Fruit fly (Drosophila melanogaster) whole organism, wandering third instar larva: ENCODE data around the gene CG9286.

ENCODE experiments used
- CG32264 ChIP-seq: fragments of 200-800 bp; sonication (Bioruptor generic); optimal IDR thresholded peaks from 2 replicates; lab custom pipeline; 2016; ENCODE audit warnings: missing biosample characterization, missing genetic modification characterization
- CG9705 ChIP-seq: fragments of 200-800 bp; sonication (Bioruptor generic); optimal IDR thresholded peaks from 2 replicates; lab custom pipeline; 2018; ENCODE audit warnings: missing biosample characterization, mild to moderate bottlenecking, missing genetic modification characterization
- CrebA ChIP-seq: fragments of 200-800 bp; sonication (Bioruptor generic); optimal IDR thresholded peaks from 2 replicates; lab custom pipeline; 2016; ENCODE audit warnings: missing biosample characterization, mild to moderate bottlenecking, missing genetic modification characterization, borderline replicate concordance
- Dfd ChIP-seq: fragments of >200 bp; optimal IDR thresholded peaks from 2 replicates; lab custom pipeline; 2017; ENCODE audit warnings: missing biosample characterization, missing genetic modification characterization
- Dif ChIP-seq: fragments of 200-275, 200-300 bp; sonication (Bioruptor generic); optimal IDR thresholded peaks from 2 replicates; lab custom pipeline; 2018; ENCODE audit warnings: missing biosample characterization, missing genetic modification characterization; ENCODE audit not compliant: partially characterized antibody
- Hr78 ChIP-seq: fragments of >200 bp; optimal IDR thresholded peaks from 2 replicates; lab custom pipeline; 2017; ENCODE audit warnings: missing biosample characterization, missing genetic modification characterization
- Hr83 ChIP-seq: fragments of 200-300 bp; sonication (Bioruptor generic); optimal IDR thresholded peaks from 2 replicates; lab custom pipeline; 2016; ENCODE audit warnings: missing biosample characterization, mild to moderate bottlenecking, missing genetic modification characterization, moderate library complexity; ENCODE audit not compliant: poor library complexity, severe bottlenecking
- Mio ChIP-seq: sonication (Bioruptor generic); optimal IDR thresholded peaks from 2 replicates; lab custom pipeline; 2016; ENCODE audit warnings: missing biosample characterization, missing genetic modification characterization
- Myc ChIP-seq: fragments of >200 bp; optimal IDR thresholded peaks from 2 replicates; lab custom pipeline; 2017
- N ChIP-seq: fragments of >200 bp; optimal IDR thresholded peaks from 2 replicates; lab custom pipeline; 2018; ENCODE audit warnings: missing biosample characterization, missing external identifiers, missing genetic modification characterization
- OdsH ChIP-seq: fragments of 200-800 bp; sonication (Bioruptor generic); optimal IDR thresholded peaks from 2 replicates; lab custom pipeline; 2016; ENCODE audit warnings: missing biosample characterization, mild to moderate bottlenecking, missing genetic modification characterization
- Sp1 ChIP-seq: fragments of 200-800 bp; sonication (Bioruptor generic); optimal IDR thresholded peaks from 3 replicates; lab custom pipeline; 2019; ENCODE audit warnings: missing biosample characterization, mild to moderate bottlenecking, missing genetic modification characterization, moderate library complexity
- Vsx2 ChIP-seq: fragments of 200-300, 225-300 bp; sonication (Bioruptor generic); optimal IDR thresholded peaks from 2 replicates; lab custom pipeline; 2018; ENCODE audit warnings: missing biosample characterization, missing genetic modification characterization; ENCODE audit not compliant: partially characterized antibody
- br ChIP-seq: fragments of 200-800 bp; sonication (Bioruptor generic); optimal IDR thresholded peaks from 2 replicates; lab custom pipeline; 2016; ENCODE audit warnings: missing biosample characterization, missing genetic modification characterization
- dl ChIP-seq, 2 experiments: fragments of 175-275, 200-275 bp in 1 of 2; fragments of 200-275 bp in 1 of 2; sonication (Bioruptor generic); optimal IDR thresholded peaks; lab custom pipeline; 2018; ENCODE audit warnings: mild to moderate bottlenecking in 2 of 2, missing biosample characterization in 2 of 2, missing genetic modification characterization in 2 of 2, moderate library complexity in 2 of 2; ENCODE audit not compliant: partially characterized antibody in 2 of 2, insufficient read depth in 1 of 2
- dmrt93B ChIP-seq: fragments of 200-800 bp; sonication (Bioruptor generic); optimal IDR thresholded peaks from 2 replicates; lab custom pipeline; 2018; ENCODE audit warnings: missing biosample characterization, mild to moderate bottlenecking, missing genetic modification characterization
- dsf ChIP-seq: sonication (Bioruptor generic); optimal IDR thresholded peaks from 2 replicates; lab custom pipeline; 2016; ENCODE audit warnings: missing biosample characterization, missing genetic modification characterization, borderline replicate concordance
- ey ChIP-seq: fragments of 200-800 bp; sonication (Bioruptor generic); optimal IDR thresholded peaks from 2 replicates; lab custom pipeline; 2016; ENCODE audit warnings: missing biosample characterization, missing genetic modification characterization
- foxo ChIP-seq, 2 experiments: fragments of 200-800 bp; sonication (Bioruptor generic); optimal IDR thresholded peaks; 2 replicates in 1 of 2; 3 replicates in 1 of 2; lab custom pipeline; 2016 to 2017; ENCODE audit warnings: missing biosample characterization in 2 of 2, missing genetic modification characterization in 2 of 2
- fru ChIP-seq: fragments of 200-800 bp; sonication (Bioruptor generic); optimal IDR thresholded peaks from 3 replicates; lab custom pipeline; 2016; ENCODE audit warnings: missing biosample characterization, mild to moderate bottlenecking, missing genetic modification characterization
- h ChIP-seq: fragments of 200-800 bp; sonication (Bioruptor generic); optimal IDR thresholded peaks from 3 replicates; lab custom pipeline; 2016; ENCODE audit warnings: missing biosample characterization, mild to moderate bottlenecking, missing genetic modification characterization
- jim ChIP-seq: fragments of 175-275, 200-325 bp; sonication (Bioruptor generic); optimal IDR thresholded peaks from 2 replicates; lab custom pipeline; 2016; ENCODE audit warnings: missing biosample characterization, mild to moderate bottlenecking, missing genetic modification characterization
- lola ChIP-seq: fragments of >200 bp; optimal IDR thresholded peaks from 2 replicates; lab custom pipeline; 2017; ENCODE audit warnings: missing biosample characterization, missing genetic modification characterization
- pan ChIP-seq: fragments of >200 bp; optimal IDR thresholded peaks from 2 replicates; lab custom pipeline; 2017
- psq ChIP-seq: fragments of 200-800 bp; sonication (Bioruptor generic); optimal IDR thresholded peaks from 3 replicates; lab custom pipeline; 2017; ENCODE audit warnings: missing biosample characterization, mild to moderate bottlenecking, missing genetic modification characterization, moderate library complexity
- rgr ChIP-seq: fragments of 200-800 bp; sonication (Bioruptor generic); optimal IDR thresholded peaks from 3 replicates; lab custom pipeline; 2016; ENCODE audit warnings: missing biosample characterization, mild to moderate bottlenecking, missing genetic modification characterization
- sage ChIP-seq: fragments of 200-800 bp; sonication (Bioruptor generic); optimal IDR thresholded peaks from 2 replicates; lab custom pipeline; 2016; ENCODE audit warnings: missing biosample characterization, mild to moderate bottlenecking, missing genetic modification characterization
- tai ChIP-seq: sonication (Bioruptor generic); optimal IDR thresholded peaks from 2 replicates; lab custom pipeline; 2016; ENCODE audit warnings: missing biosample characterization, missing genetic modification characterization
- usp ChIP-seq: fragments of >200 bp; optimal IDR thresholded peaks from 2 replicates; lab custom pipeline; 2017; ENCODE audit warnings: missing biosample characterization, missing genetic modification characterization
- woc ChIP-seq: sonication (Bioruptor generic); optimal IDR thresholded peaks from 2 replicates; lab custom pipeline; 2016; ENCODE audit warnings: missing biosample characterization, mild to moderate bottlenecking, missing genetic modification characterization

CG9286 gene

DNA sequence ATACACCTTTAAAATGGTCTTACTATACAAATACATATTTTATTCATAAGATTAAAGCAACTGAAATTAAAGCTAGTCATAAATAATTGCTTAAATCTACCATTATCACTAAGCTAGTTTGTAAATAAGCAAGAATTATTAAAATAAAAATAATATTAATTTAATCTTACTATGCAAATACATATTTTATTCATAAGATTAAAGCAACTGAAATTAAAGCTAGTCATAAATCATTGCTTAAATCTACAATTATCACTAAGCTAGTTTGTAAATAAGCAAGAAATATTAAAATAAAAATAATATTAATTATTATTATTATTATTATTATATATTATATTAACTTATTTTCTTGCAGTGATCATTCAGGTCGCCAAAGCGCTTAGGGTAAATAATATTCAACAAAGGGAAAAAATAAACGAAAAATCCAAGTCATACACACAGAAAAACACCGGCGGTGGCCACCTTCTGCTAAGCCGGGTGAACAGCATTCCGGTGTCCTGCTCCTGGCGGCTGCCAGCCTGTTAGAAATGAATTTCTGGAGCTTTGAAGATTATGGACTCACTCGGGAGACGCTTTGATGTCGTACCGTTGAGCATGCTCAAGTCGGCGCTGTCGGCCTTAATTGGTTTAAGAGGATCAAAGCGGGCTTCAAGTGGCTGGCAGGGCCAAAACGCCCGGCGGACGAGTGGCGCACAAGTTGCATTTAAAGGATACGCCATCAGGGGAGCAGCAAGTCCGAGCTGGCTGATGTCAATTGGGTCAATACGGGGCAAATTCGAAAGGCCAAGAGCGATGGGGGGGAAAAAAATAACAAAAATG is 23.3 kb downstream of the CG9286 start (continued):
- no peak for TF ChIP-seq sage (GFP tag; lab: Kevin White, UChicago)
- TF ChIP-seq ey (GFP tag; lab: Kevin White, UChicago), result no peak
- TF ChIP-seq tai (GFP tag; lab: Kevin White, UChicago), result no peak
- no peak for TF ChIP-seq CrebA (GFP tag; lab: Kevin White, UChicago)
- no peak for TF ChIP-seq rgr (GFP tag; lab: Kevin White, UChicago)
- TF ChIP-seq jim (GFP tag; lab: Kevin White, UChicago), result no peak
- peak in 1 of 2 experiments; percentile 29 for TF ChIP-seq foxo (GFP tag; optimal IDR thresholded peaks at IDR 0.05; lab: Kevin White, UChicago)
- no peak for TF ChIP-seq lola
- no peak for TF ChIP-seq CG32264
- peak; percentile 7 for TF ChIP-seq OdsH (GFP tag; lab: Kevin White, UChicago)
- no peak for TF ChIP-seq Hr78 (GFP tag; lab: Kevin White, UChicago)
- no peak for TF ChIP-seq pan (lab: Kevin White, UChicago)

dm6 chr3R:13804971-13805603 is 24.3 kb downstream of the CG9286 start:
- TF ChIP-seq dl (GFP tag; optimal IDR thresholded peaks at IDR 0.05; lab: Kevin White, UChicago; ENCODE audit: insufficient read depth in 1 of 2, partially characterized antibody in 2 of 2), result no peak
- TF ChIP-seq N (GFP tag; lab: Kevin White, UChicago), result no peak
- TF ChIP-seq Hr83 (GFP tag; lab: Kevin White, UChicago), result no peak
- TF ChIP-seq CG32264, result no peak
- TF ChIP-seq Vsx2, result no peak
- TF ChIP-seq psq (GFP tag; lab: Kevin White, UChicago), result no peak
- no peak for TF ChIP-seq tai (GFP tag; lab: Kevin White, UChicago)
- no peak for TF ChIP-seq sage (GFP tag; lab: Kevin White, UChicago)

dm6 chr3R:13806032-13806709 is 25.4 kb downstream of the CG9286 start:
- TF ChIP-seq dmrt93B (GFP tag; lab: Kevin White, UChicago) (no peak), CG9705 (GFP tag; lab: Kevin White, UChicago) (no peak), Myc (lab: Kevin White, UChicago) (no peak), Dfd (GFP tag; lab: Kevin White, UChicago) (no peak), woc (GFP tag; lab: Kevin White, UChicago) (no peak), lola (no peak), Hr83 (GFP tag; lab: Kevin White, UChicago) (no peak), br (GFP tag; lab: Kevin White, UChicago) (no peak), dsf (GFP tag; lab: Kevin White, UChicago) (no peak), Mio (GFP tag; lab: Kevin White, UChicago) (no peak), usp (GFP tag; lab: Kevin White, UChicago) (no peak), CG32264 (no peak), tai (GFP tag; lab: Kevin White, UChicago) (no peak), Sp1 (no peak), fru (GFP tag; lab: Kevin White, UChicago) (no peak), Dif (GFP tag; lab: Kevin White, UChicago) (no peak)
- TF ChIP-seq, all 38 proteins: peak for 0

DNA sequence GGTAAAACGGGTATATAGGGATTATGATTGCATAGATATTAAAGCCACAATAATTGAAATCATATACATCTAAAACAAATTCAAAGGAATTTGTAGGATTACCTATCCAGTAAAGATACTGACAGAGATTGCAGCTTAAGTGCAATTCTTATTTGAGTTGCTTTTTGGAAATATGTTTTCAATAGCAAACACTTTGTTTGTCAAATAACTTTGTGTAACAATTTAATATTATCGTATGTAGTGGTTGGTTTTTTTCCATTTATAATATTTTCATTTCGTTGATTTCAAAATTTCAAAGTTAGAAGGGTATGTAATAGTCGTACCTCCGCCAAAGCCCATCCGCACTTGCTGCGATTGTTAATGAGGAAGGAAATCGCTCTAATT is 25.9 kb downstream of the CG9286 start:
- TF ChIP-seq psq (GFP tag; lab: Kevin White, UChicago) (no peak), fru (GFP tag; lab: Kevin White, UChicago) (peak; percentile 13), foxo (GFP tag; optimal IDR thresholded peaks at IDR 0.05; lab: Kevin White, UChicago) (peak in 1 of 2 experiments; percentile 2), Dfd (GFP tag; lab: Kevin White, UChicago) (no peak), h (GFP tag; lab: Kevin White, UChicago) (no peak)
